Fruit fly (Drosophila melanogaster) whole organism, embryonic: ENCODE measurements around the gene CG14000.

Source experiments
- ATbp ChIP-seq: fragments of 200-800 bp; sonication (Bioruptor generic); optimal IDR thresholded peaks from 2 replicates; lab custom pipeline; 2017; ENCODE audit warnings: missing biosample characterization, mild to moderate bottlenecking, missing genetic modification characterization, missing genetic modification reagents
- Bgb ChIP-seq: fragments of 200-800 bp; sonication (Bioruptor generic); IDR thresholded peaks from 2 replicates; pipeline ENCODE4 v1.3.6; 2022; ENCODE audit warnings: missing biosample characterization, missing genetic modification characterization; ENCODE audit not compliant: partially characterized antibody
- CG10654 ChIP-seq: fragments of 200-800 bp; sonication (Bioruptor generic); optimal IDR thresholded peaks from 2 replicates; lab custom pipeline; 2016; ENCODE audit warnings: missing biosample characterization, missing genetic modification characterization
- CG12391 ChIP-seq: fragments of 200-800 bp; sonication (Bioruptor generic); optimal IDR thresholded peaks from 3 replicates; lab custom pipeline; 2018; ENCODE audit warnings: missing biosample characterization, mild to moderate bottlenecking, missing genetic modification characterization, moderate library complexity
- CG12659 ChIP-seq: fragments of 200-800 bp; sonication (Bioruptor generic); optimal IDR thresholded peaks from 3 replicates; lab custom pipeline; 2017; ENCODE audit warnings: mild to moderate bottlenecking, missing biosample characterization, missing genetic modification reagents, missing genetic modification characterization
- CG13894 ChIP-seq: fragments of 200-800 bp; sonication (Bioruptor generic); optimal IDR thresholded peaks from 3 replicates; lab custom pipeline; 2018; ENCODE audit warnings: missing biosample characterization, mild to moderate bottlenecking, missing genetic modification characterization, moderate library complexity
- CG17186 ChIP-seq: fragments of 200-800 bp; sonication (Bioruptor generic); optimal IDR thresholded peaks from 3 replicates; lab custom pipeline; 2017; ENCODE audit warnings: missing biosample characterization, missing genetic modification reagents, missing genetic modification characterization
- CG17802 ChIP-seq: fragments of 200-800 bp; sonication (Bioruptor generic); optimal IDR thresholded peaks from 2 replicates; lab custom pipeline; 2018; ENCODE audit warnings: missing biosample characterization, mild to moderate bottlenecking, missing genetic modification characterization, moderate library complexity
- CG2120 ChIP-seq: fragments of 200-800 bp; sonication (Bioruptor generic); optimal IDR thresholded peaks from 3 replicates; lab custom pipeline; 2016; ENCODE audit warnings: missing biosample characterization, missing genetic modification characterization
- CG3847 ChIP-seq: fragments of 200-800 bp; sonication (Bioruptor generic); IDR thresholded peaks from 2 replicates; pipeline ENCODE4 v1.3.6; 2022; ENCODE audit warnings: missing biosample characterization, missing genetic modification characterization
- CG42726 ChIP-seq: fragments of 200-800 bp; sonication (Bioruptor generic); IDR thresholded peaks from 2 replicates; pipeline ENCODE4 v1.3.6; 2022; ENCODE audit warnings: missing biosample characterization, missing genetic modification characterization; ENCODE audit not compliant: partially characterized antibody
- CG4730 ChIP-seq: fragments of 200-800 bp; sonication (Bioruptor generic); IDR thresholded peaks from 2 replicates; pipeline ENCODE4 v1.3.6; 2022; ENCODE audit warnings: missing biosample characterization, missing genetic modification characterization
- CG7556 ChIP-seq: fragments of 200-800 bp; sonication (Bioruptor generic); optimal IDR thresholded peaks from 2 replicates; lab custom pipeline; 2017; ENCODE audit warnings: missing biosample characterization, mild to moderate bottlenecking, missing genetic modification characterization
- CG7928 ChIP-seq: fragments of 200-800 bp; sonication (Bioruptor generic); optimal IDR thresholded peaks from 2 replicates; lab custom pipeline; 2017; ENCODE audit warnings: missing biosample characterization, mild to moderate bottlenecking, missing genetic modification characterization
- CG7963 ChIP-seq: fragments of 200-800 bp; sonication (Bioruptor generic); IDR thresholded peaks from 3 replicates; pipeline ENCODE4 v1.3.6; 2022; ENCODE audit warnings: missing biosample characterization, missing genetic modification characterization; ENCODE audit not compliant: partially characterized antibody
- CG9609 ChIP-seq: fragments of 200-800 bp; sonication (Bioruptor generic); optimal IDR thresholded peaks from 3 replicates; lab custom pipeline; 2016; ENCODE audit warnings: missing biosample characterization, missing genetic modification characterization
- CrebB ChIP-seq: fragments of 200-800 bp; sonication (Bioruptor generic); optimal IDR thresholded peaks from 3 replicates; lab custom pipeline; 2018; ENCODE audit warnings: missing biosample characterization, mild to moderate bottlenecking, missing genetic modification characterization
- Dfd ChIP-seq, 2 experiments: fragments of >200 bp; optimal IDR thresholded peaks; 2 replicates each; lab custom pipeline; 2017; ENCODE audit warnings: missing biosample characterization in 2 of 2, missing genetic modification characterization in 2 of 2
- Dip2 ChIP-seq: fragments of 200-800 bp; sonication (Bioruptor generic); IDR thresholded peaks from 2 replicates; pipeline ENCODE4 v1.3.6; 2022; ENCODE audit warnings: missing biosample characterization, missing genetic modification characterization
- Fer2 ChIP-seq: fragments of 200-800 bp; sonication (Bioruptor generic); optimal IDR thresholded peaks from 2 replicates; lab custom pipeline; 2018; ENCODE audit warnings: missing biosample characterization, mild to moderate bottlenecking, missing genetic modification characterization, moderate library complexity
- Fer3 ChIP-seq: fragments of 200-800 bp; sonication (Bioruptor generic); optimal IDR thresholded peaks from 2 replicates; lab custom pipeline; 2018; ENCODE audit warnings: missing biosample characterization, mild to moderate bottlenecking, missing genetic modification characterization, moderate library complexity
- HLH4C ChIP-seq: fragments of 200-800 bp; sonication (Bioruptor generic); IDR thresholded peaks from 3 replicates; pipeline ENCODE4 v1.3.6; 2022; ENCODE audit warnings: missing biosample characterization, missing genetic modification characterization; ENCODE audit not compliant: partially characterized antibody
- Hand ChIP-seq: fragments of 200-800 bp; sonication (Bioruptor generic); optimal IDR thresholded peaks from 2 replicates; lab custom pipeline; 2017; ENCODE audit warnings: mild to moderate bottlenecking, missing biosample characterization, missing genetic modification reagents, missing genetic modification characterization
- Hr39 ChIP-seq: fragments of >200 bp; optimal IDR thresholded peaks from 2 replicates; lab custom pipeline; 2017
- Hr51 ChIP-seq, 2 experiments: fragments of 200-800 bp; sonication (Bioruptor generic); optimal IDR thresholded peaks; 2 replicates in 1 of 2; 3 replicates in 1 of 2; lab custom pipeline; 2016 to 2018; ENCODE audit warnings: missing biosample characterization in 2 of 2, missing genetic modification characterization in 2 of 2, mild to moderate bottlenecking in 1 of 2, moderate library complexity in 1 of 2
- Lhr ChIP-seq: fragments of 200-800 bp; sonication (Bioruptor generic); optimal IDR thresholded peaks from 3 replicates; lab custom pipeline; 2017; ENCODE audit warnings: mild to moderate bottlenecking, missing biosample characterization, missing genetic modification reagents, missing genetic modification characterization
- Myb ChIP-seq: fragments of 200-800 bp; sonication (Bioruptor generic); optimal IDR thresholded peaks from 2 replicates; lab custom pipeline; 2016; ENCODE audit warnings: missing biosample characterization, missing genetic modification characterization
- NC2α ChIP-seq: fragments of 200-800 bp; sonication (Bioruptor generic); optimal IDR thresholded peaks from 2 replicates; lab custom pipeline; 2016; ENCODE audit warnings: missing biosample characterization, missing genetic modification characterization
- Neu2 ChIP-seq: fragments of 200-800 bp; sonication (Bioruptor generic); optimal IDR thresholded peaks from 3 replicates; lab custom pipeline; 2016; ENCODE audit warnings: missing biosample characterization, missing genetic modification characterization, borderline replicate concordance
- Opbp ChIP-seq: fragments of 200-800 bp; sonication (Bioruptor generic); IDR thresholded peaks from 3 replicates; pipeline ENCODE4 v1.3.6; 2022; ENCODE audit warnings: missing biosample characterization, missing genetic modification characterization; ENCODE audit not compliant: partially characterized antibody
- Sox102F ChIP-seq: fragments of 200-800 bp; sonication (Bioruptor generic); optimal IDR thresholded peaks from 2 replicates; lab custom pipeline; 2018; ENCODE audit warnings: missing biosample characterization, mild to moderate bottlenecking, missing genetic modification characterization, moderate library complexity
- abd-A ChIP-seq: fragments of 200-800 bp; sonication (Bioruptor generic); optimal IDR thresholded peaks from 3 replicates; lab custom pipeline; 2019; ENCODE audit warnings: missing biosample characterization, mild to moderate bottlenecking, missing genetic modification characterization, moderate library complexity
- ara ChIP-seq: fragments of 200-800 bp; sonication (Bioruptor generic); IDR thresholded peaks from 2 replicates; pipeline ENCODE4 v1.3.6; 2022; ENCODE audit warnings: missing biosample characterization, missing genetic modification characterization
- bowl ChIP-seq: fragments of 200-800 bp; sonication (Bioruptor generic); IDR thresholded peaks from 2 replicates; pipeline ENCODE4 v1.3.6; 2022; ENCODE audit warnings: missing biosample characterization, missing genetic modification characterization
- chn ChIP-seq: fragments of 200-800 bp; sonication (Bioruptor generic); optimal IDR thresholded peaks from 2 replicates; lab custom pipeline; 2016; ENCODE audit warnings: missing biosample characterization, missing genetic modification characterization
- gem ChIP-seq: fragments of 200-800 bp; sonication (Bioruptor generic); optimal IDR thresholded peaks from 2 replicates; lab custom pipeline; 2019; ENCODE audit warnings: missing biosample characterization, mild to moderate bottlenecking, missing genetic modification characterization, moderate library complexity
- jumu ChIP-seq: fragments of 200-800 bp; sonication (Bioruptor generic); optimal IDR thresholded peaks from 3 replicates; lab custom pipeline; 2016; ENCODE audit warnings: missing biosample characterization, missing genetic modification characterization
- nerfin-1 ChIP-seq: fragments of 200-800 bp; sonication (Bioruptor generic); optimal IDR thresholded peaks from 3 replicates; lab custom pipeline; 2019; ENCODE audit warnings: missing biosample characterization, mild to moderate bottlenecking, missing genetic modification characterization, moderate library complexity
- pita ChIP-seq: fragments of 200-800 bp; sonication (Bioruptor generic); optimal IDR thresholded peaks from 2 replicates; lab custom pipeline; 2017; ENCODE audit warnings: missing biosample characterization, mild to moderate bottlenecking, missing genetic modification characterization
- pum ChIP-seq: fragments of 200-800 bp; sonication (Bioruptor generic); optimal IDR thresholded peaks from 2 replicates; lab custom pipeline; 2016; ENCODE audit warnings: missing biosample characterization, missing genetic modification characterization
- pzg ChIP-seq: fragments of 200-800 bp; sonication (Bioruptor generic); optimal IDR thresholded peaks from 3 replicates; lab custom pipeline; 2018; ENCODE audit warnings: missing biosample characterization, mild to moderate bottlenecking, missing genetic modification characterization, moderate library complexity
- row ChIP-seq: fragments of 200-800 bp; sonication (Bioruptor generic); IDR thresholded peaks from 3 replicates; pipeline ENCODE4 v1.3.6; 2022; ENCODE audit warnings: missing biosample characterization, missing genetic modification characterization
- seq ChIP-seq: fragments of 200-800 bp; sonication (Bioruptor generic); IDR thresholded peaks from 2 replicates; pipeline ENCODE4 v1.3.6; 2022; ENCODE audit warnings: missing biosample characterization, missing genetic modification characterization
- slp2 ChIP-seq: fragments of 200-800 bp; sonication (Bioruptor generic); optimal IDR thresholded peaks from 2 replicates; lab custom pipeline; 2016; ENCODE audit warnings: missing biosample characterization, missing genetic modification characterization
- stc ChIP-seq: fragments of 200-800 bp; sonication (Bioruptor generic); IDR thresholded peaks from 2 replicates; pipeline ENCODE4 v1.3.6; 2022; ENCODE audit warnings: missing biosample characterization, missing genetic modification characterization
- usp ChIP-seq: fragments of >200 bp; optimal IDR thresholded peaks from 2 replicates; lab custom pipeline; 2017; ENCODE audit warnings: missing biosample characterization, missing genetic modification characterization
- wdn ChIP-seq: fragments of 200-800 bp; sonication (Bioruptor generic); IDR thresholded peaks from 2 replicates; pipeline ENCODE4 v1.3.6; 2022; ENCODE audit warnings: missing biosample characterization, missing genetic modification characterization

The CG14000 gene

dm6 chr2L:5906893-5907850 is 2.9 kb downstream of the CG14000 start, which contains the start of gene bchs (continued):
- TF ChIP-seq pita (no peak), CG7963 (no peak), CG3847 (peak; percentile 74), CG42726 (GFP tag; lab: Robert Waterston, UW) (no peak), ATbp (GFP tag; lab: Kevin White, UChicago) (peak; percentile 100), HLH4C (GFP tag; lab: Robert Waterston, UW) (no peak), CG13894 (tag; lab: Kevin White, UChicago) (no peak), Myb (peak; percentile 36), CG12659 (peak; percentile 89), stc (GFP tag; lab: Robert Waterston, UW) (peak; percentile 89), Opbp (peak; percentile 44; the same call in 2 of the 3 replicates), Sox102F (GFP tag; lab: Kevin White, UChicago) (peak; percentile 81), Fer2 (tag; lab: Kevin White, UChicago) (peak; percentile 74), CG4730 (GFP tag; lab: Robert Waterston, UW) (peak; percentile 66), row (GFP tag; lab: Robert Waterston, UW) (peak; percentile 30; the same call in 1 of the 3 replicates), CG7556 (GFP tag; lab: Kevin White, UChicago) (peak; percentile 90), slp2 (GFP tag; lab: Kevin White, UChicago) (peak; percentile 64), bowl (GFP tag; lab: Robert Waterston, UW) (peak; percentile 78), CrebB (tag; lab: Kevin White, UChicago) (peak; percentile 96), Dip2 (GFP tag; lab: Robert Waterston, UW) (no peak), nerfin-1 (tag; lab: Kevin White, UChicago) (peak; percentile 86), CG17186 (GFP tag; lab: Kevin White, UChicago) (peak; percentile 67), Bgb (GFP tag; lab: Robert Waterston, UW) (no peak; the same call in none of the 2 replicates), gem (tag; lab: Kevin White, UChicago) (no peak), abd-A (tag; lab: Kevin White, UChicago) (no peak), usp (no peak), Hr39 (lab: Kevin White, UChicago) (no peak), CG10654 (GFP tag; lab: Kevin White, UChicago) (peak; percentile 79), seq (GFP tag; lab: Robert Waterston, UW) (peak; percentile 93), Hr51 (GFP tag; optimal IDR thresholded peaks at IDR 0.05; lab: Kevin White, UChicago) (peak in 1 of 2 experiments; percentile 72), CG7928 (GFP tag; lab: Kevin White, UChicago) (peak; percentile 67), Lhr (GFP tag; lab: Kevin White, UChicago) (peak; percentile 87), wdn (GFP tag; lab: Robert Waterston, UW) (peak; percentile 61; the same call in 1 of the 2 replicates), jumu (GFP tag; lab: Kevin White, UChicago) (peak; percentile 51), CG17802 (tag; lab: Kevin White, UChicago) (peak; percentile 62), Fer3 (tag; lab: Kevin White, UChicago) (peak; percentile 88), CG9609 (GFP tag; lab: Kevin White, UChicago) (peak; percentile 33), pzg (GFP tag; lab: Kevin White, UChicago) (peak; percentile 84), chn (GFP tag; lab: Kevin White, UChicago) (peak; percentile 51), Dfd (GFP tag; optimal IDR thresholded peaks at IDR 0.05; lab: Kevin White, UChicago) (no peak), pum (GFP tag; lab: Kevin White, UChicago) (peak; percentile 39), ara (GFP tag; lab: Robert Waterston, UW) (peak; percentile 79; the same call in 1 of the 2 replicates), Hand (GFP tag; lab: Kevin White, UChicago) (peak; percentile 89), CG2120 (GFP tag; lab: Kevin White, UChicago) (peak; percentile 67), CG12391 (tag; lab: Kevin White, UChicago) (peak; percentile 57), Neu2 (GFP tag; lab: Kevin White, UChicago) (peak; percentile 32), NC2α (GFP tag; lab: Kevin White, UChicago) (peak; percentile 89)
